Worm (Caenorhabditis elegans) whole organism, dauer: ENCODE data around the gene trm-1.
"Not testable (repeated sequence)": the region's sequence is repeated elsewhere in the genome, so short reads cannot be mapped to it uniquely, and the experiment has no call there.

Experiments
- unc-62 ChIP-seq: sonication (generic microtip); optimal IDR thresholded peaks from 2 replicates; lab custom pipeline; 2017; ENCODE audit warnings: missing biosample characterization, missing genetic modification reagents, missing genetic modification characterization

Gene trm-1

DNA sequence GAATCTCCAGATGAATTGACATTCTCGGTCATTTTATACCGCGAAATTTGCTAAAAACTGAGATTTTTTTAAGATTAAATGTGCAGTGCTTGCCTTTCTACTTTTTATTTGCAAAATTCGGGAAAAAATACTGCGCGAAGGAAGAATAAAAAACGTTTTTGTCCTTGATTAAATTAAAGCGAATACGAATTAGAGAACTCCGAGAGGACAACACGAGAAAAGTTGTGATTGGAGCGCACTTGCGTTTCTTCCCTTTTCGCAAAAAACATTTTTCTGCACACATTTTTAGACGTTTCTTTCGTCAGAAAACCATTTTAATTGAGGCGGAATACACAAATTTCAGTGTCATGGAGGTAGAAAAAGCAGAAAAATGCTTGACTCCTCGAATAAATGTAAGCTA is at the start of gene trm-1, which contains the start of gene ints-2:
TSS of gene trm-1 (minus strand) at position 175 of the 400 bp plus-strand sequence.
TSS of gene ints-2 (plus strand) at position 249 of the 400 bp plus-strand sequence.
- TF ChIP-seq unc-62 (GFP tag; lab: Kevin White, UChicago): no peak

DNA sequence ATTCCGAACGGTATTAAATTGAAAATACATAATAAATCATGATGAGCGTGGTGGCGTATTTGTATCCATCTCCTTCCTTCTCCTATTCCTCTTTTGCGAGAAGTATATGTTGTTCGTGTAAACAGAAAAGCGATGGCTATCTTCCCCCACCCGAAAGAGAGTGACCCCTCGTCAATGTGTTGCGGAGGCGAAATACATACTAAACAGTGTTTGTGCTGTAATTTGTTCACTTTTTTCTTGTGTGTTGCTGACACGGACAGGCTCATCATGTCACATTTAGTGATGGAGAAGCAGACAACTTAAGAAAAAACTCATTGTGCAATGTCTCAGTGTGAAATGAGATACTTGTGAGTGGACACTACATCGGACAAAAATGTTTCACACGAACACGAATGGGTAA is 46.2 kb upstream of the trm-1 start:
- no peak for TF ChIP-seq unc-62 (GFP tag; lab: Kevin White, UChicago)

DNA sequence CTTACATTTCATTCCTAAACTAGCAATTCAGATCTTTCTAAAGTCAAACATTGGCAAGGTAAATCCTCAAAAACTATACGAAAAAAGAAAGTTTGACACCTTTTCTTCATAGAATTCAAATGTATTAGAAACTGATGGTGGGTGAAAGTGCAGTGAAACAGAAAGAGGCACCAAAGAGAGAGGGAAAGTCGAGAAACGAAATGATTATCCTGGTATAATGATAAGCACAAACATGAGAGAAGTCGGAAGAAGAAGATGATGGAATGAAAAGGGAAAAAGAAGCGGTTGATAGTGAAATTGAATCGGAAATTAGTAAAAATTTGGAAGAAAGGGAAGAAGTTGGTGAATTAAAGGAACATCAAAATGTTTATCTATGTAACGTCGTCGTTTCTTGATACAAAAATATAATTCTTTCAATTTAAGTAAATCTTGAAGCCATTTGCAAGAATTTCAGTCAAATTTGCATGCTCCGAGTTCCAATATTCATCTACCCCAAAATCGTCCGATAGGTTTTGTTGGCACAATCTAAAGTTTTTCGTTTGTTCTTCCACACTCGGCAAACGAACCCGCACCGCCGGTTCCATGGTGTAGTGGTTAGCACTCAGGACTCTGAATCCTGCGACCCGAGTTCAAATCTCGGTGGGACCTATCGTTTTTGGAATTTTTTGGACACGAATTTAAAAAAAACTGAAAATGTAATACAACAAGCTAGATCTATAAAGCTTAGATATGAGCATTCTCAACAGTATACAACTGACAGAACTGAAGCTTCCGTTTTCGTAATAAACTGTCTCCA is 45.6 kb upstream of the trm-1 start:
- TF ChIP-seq unc-62 (GFP tag; lab: Kevin White, UChicago): no peak

DNA sequence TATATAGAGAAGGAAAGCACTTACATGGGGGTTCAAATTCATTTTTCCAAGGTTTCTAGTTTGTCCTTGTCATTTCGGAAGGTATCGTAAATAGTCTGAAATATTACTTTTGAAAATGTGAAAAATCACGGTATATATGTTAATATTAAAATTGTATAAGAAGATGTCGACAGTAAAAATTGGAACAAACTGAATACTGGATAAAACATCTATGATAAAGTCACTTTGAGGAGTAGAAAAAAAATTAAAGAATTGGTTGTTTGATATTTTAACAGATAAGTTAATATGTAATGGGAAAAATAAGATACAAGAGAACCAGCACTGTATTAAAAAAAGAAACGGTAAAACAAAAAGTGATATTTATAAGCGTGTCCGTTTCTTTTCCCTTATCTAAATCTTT is 41.0 kb upstream of the trm-1 start, which contains the start of gene nep-21:
TSS of gene nep-21 (minus strand) at position 101 of the 400 bp plus-strand sequence.
- no peak for TF ChIP-seq unc-62 (GFP tag; lab: Kevin White, UChicago)

DNA sequence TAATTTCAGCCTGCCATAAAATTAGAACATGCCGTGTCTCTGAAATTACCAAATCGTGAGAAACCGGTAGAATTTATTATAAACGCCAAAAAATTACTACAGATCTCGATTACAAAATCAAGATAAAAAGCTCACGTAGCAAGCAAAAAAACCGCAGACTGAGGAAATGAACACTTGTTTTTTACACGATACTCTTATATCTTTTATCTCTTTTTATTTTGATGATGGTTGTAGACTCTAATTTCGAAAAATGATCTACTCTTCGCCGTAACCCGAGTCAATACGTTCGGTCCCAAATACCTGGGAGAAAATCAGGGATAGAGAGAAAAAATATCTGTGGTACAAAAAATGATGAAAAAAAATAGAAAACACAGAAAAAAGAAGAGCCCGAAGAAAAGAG is 37.7 kb upstream of the trm-1 start:
- no peak for TF ChIP-seq unc-62 (GFP tag; lab: Kevin White, UChicago)

DNA sequence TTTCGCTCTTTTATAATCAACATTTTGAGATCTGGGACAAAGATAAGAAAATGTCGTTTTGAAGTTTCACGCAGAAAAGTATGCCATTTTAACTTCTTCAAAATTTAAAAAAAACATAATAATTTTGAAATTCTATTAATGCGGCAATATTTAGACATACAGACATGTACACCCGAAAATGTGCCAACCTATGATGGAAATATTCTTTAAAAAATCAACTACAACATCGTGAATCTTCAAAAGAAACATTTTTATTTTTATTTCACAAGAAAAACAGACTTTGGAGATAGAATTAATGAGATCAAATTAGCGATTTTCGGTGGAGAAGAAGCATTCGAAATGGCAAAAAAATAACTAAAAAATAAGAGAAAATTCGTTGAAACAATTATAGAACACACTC is 29.7 kb upstream of the trm-1 start, which contains the start of gene T16A9.5:
TSS of gene T16A9.5 (minus strand) at position 101 of the 400 bp plus-strand sequence.
- no peak for TF ChIP-seq unc-62 (GFP tag; lab: Kevin White, UChicago)

DNA sequence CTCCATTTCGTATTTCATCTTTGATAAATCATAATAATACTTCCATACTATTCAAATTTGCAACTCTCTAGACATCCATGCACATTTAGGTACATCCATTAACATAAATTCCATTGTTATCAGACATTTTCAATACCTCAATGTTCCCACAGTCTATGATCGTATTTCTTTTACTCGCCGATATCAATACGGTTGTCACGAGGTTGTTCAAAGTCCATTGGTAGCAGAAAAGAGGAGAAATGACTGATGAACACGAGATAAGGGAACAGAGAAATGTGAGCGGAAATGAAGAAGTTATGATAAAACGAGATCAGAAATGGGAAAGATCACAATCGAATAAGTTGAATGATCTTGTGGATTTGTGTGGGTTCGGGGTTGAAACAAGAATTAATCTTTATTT is 27.4 kb upstream of the trm-1 start:
- no peak for TF ChIP-seq unc-62 (GFP tag; lab: Kevin White, UChicago)

DNA sequence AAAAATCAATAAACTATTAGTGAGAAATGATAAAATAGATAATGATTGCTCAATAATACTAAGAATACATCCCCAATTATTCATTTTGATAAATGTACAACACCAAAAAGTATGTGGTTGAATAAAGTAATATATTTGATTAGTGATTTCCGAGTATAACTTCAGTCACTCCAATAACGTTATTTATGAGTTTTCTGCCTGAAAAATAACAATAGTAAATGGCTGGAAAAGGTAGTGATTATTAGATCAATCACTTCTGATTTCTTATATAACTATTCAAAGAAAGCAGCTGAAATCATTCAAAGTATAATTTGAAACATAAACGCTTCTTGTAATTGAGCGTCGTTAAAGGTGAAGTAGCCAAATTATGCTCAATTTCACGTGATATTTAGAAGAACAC is 25.3 kb upstream of the trm-1 start, which contains the start of gene str-230:
TSS of gene str-230 (minus strand) at position 101 of the 400 bp plus-strand sequence.
- TF ChIP-seq unc-62 (GFP tag; lab: Kevin White, UChicago): no peak

DNA sequence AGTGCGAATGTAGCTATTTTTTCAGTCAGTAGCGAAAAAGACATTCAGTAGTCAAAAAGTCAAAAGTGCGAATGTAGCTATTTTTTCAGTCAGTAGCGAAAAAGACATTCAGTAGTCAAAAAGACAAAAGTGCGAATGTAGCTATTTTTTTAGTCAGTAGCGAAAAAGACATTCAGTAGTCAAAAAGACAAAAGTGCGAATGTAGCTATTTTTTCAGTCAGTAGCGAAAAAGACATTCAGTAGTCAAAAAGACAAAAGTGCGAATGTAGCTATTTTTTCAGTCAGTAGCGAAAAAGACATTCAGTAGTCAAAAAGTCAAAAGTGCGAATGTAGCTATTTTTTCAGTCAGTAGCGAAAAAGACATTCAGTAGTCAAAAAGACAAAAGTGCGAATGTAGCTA is 19.8 kb upstream of the trm-1 start, which contains the start of gene T16A9.3:
TSS of gene T16A9.3 (plus strand) at position 301 of the 400 bp plus-strand sequence.
- TF ChIP-seq unc-62 (GFP tag; lab: Kevin White, UChicago): not testable (repeated sequence)

DNA sequence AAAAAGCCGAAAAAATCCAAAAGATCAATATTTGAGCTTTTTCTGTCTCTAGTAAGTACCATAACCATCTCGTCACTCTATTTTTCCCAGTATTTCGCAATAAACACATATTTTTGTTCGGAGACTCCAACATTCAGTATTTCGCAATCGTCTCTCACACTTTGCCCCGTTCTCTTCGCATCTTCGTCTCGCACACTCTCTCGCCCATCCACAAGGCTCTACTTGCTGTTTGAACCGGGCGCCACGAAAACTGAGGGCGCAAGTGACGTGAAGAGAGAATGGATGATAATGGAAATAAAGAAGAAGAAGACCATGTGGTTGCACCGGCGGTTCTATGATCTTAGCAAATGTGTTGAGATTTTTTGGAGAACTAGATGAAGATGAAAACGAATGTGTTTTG is 14.7 kb upstream of the trm-1 start:
- TF ChIP-seq unc-62 (GFP tag; lab: Kevin White, UChicago): no peak

DNA sequence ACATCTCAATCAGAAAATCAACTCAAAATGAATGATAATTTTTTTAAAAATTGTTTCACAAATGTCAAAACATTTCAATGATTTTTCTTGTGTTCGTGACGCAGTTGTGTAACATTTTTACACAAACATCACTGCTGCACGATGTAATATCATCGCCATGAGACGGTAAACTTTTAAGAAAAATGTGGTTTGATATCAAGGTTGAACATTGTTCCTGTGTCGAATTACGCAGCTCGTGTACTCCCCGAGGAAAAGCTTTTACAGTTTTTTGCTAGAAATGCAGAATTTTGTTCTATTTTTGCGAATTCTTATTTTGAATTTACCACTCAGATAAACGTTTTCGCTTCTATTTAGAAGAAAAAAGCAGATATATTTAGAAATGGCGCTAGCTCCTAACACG is 12.2 kb upstream of the trm-1 start:
- no peak for TF ChIP-seq unc-62 (GFP tag; lab: Kevin White, UChicago)

DNA sequence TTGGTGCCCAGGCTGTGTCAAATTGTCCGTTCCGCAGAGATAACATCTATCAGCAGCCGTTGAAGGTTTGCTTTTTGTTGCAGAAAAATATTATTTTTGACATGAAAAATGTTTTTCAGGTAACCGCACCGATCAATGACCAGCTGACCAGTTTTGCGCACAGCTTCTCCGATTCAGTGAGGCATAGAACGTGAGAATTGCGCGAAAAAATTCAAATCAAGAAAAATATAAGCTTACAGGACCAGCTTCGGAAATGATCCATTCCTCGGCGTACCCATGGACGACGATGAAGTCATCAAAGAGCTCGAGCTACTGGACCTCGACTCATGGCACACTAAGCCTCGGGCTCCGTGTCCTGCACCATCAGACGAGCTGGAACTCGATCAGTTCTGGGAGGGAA is 9.1 kb upstream of the trm-1 start:
- TF ChIP-seq unc-62 (GFP tag; lab: Kevin White, UChicago): no peak

DNA sequence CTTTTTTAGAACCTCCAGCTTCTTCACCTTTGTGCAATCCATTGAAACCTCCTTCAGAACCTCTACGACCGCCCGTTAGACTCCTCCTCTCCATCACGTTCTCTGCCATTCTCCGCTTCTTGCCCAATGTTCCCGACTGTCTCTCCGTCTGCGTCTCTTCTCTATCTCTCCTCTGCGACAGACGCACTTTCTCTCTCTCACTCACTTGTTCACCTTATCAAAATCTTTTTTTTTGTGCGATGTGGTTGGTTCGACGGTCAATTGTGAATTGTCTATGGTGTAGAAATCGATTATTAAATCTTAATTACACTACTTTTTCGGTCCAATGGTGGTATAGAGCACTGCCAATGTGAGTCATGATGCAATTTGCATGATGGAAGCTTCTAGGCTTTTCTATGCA is 8.0 kb upstream of the trm-1 start, which contains the start of gene atfs-1:
TSS of gene atfs-1 (plus strand) at position 213 of the 400 bp plus-strand sequence.
- TF ChIP-seq unc-62 (GFP tag; lab: Kevin White, UChicago): no peak

DNA sequence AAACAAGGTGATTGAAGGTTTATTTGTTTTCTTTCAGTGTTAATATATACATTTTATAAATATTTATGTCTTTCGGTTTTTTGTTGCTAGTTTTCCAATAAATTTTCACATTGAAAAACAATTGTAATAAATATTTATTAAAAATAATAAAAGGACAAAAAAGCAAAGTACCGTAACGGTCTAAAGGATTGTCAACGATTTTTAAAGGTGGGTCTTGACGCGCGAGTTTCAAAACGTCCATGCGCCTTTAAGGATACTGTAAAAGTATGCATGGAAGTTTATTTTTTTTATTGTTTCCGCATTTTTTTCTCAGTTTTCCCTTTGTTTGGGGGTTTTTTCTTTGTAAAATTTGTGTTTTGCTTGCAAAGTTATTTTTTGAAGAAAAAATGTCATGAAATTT is 7.5 kb upstream of the trm-1 start:
- no peak for TF ChIP-seq unc-62 (GFP tag; lab: Kevin White, UChicago)

DNA sequence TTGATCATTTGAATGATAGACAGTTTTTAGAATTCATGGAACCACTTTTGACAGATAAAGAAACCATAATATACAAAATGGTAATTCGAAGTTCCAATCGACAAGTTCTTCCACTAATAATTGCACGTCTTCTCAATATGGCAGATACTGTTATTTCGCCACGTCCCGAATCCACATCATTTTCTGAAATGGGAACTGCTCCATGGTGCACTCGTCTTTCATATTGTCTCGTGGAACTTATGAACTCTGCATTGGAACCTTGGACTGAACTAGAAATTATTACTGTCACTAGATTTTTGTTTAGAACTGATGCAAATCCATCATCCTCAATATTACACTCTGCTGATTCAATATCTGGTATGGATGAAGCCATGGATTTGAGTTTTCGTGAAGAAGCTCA is 1.7 kb upstream of the trm-1 start:
- no peak for TF ChIP-seq unc-62 (GFP tag; lab: Kevin White, UChicago)

DNA sequence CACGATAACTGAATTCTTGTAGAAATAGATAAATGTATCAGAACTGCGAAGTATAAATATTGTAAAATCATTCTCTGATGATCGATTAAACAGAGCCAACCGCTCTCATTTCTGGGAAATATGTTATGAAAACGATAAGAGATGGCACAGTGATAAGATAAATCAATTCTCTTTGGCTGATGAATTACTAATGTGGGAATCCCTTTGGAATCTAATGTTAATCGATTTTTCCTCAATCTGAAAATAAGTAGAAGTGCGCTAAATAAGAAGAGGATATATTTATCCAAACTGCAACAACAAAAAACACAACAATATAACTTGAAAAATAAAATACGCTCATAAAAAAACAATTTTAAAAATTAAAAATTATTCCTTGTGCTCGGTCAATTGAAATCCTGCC is 2.6 kb downstream of the trm-1 start, which contains the start of gene cest-2.3:
TSS of gene cest-2.3 (minus strand) at position 101 of the 400 bp plus-strand sequence.
- no peak for TF ChIP-seq unc-62 (GFP tag; lab: Kevin White, UChicago)

DNA sequence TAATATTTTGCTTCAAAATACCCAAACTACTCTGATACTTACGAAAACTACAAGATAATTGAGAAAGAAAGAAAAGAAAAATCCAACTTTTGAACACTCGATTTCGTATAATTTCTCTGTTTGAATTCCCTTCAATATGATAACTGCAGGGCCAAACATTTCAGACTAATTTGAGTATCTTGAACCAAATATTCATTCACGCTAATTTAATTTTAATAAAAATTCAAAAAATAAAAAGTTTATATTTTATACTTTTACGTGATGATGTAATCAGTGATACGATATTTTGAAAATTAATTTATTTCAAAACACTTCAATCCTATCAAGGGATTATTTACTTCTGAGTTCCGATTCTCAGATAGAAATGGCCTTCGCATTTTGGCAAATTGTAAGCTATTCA is 5.5 kb downstream of the trm-1 start, which contains the start of gene ZC376.8:
TSS of gene ZC376.8 (plus strand) at position 301 of the 400 bp plus-strand sequence.
- TF ChIP-seq unc-62 (GFP tag; lab: Kevin White, UChicago): no peak
